Worm (Caenorhabditis elegans): ENCODE data around the gene Y17G9B.11.

The Y17G9B.11 gene

ce11 chrIV:4755929-4756655 lies at the start of gene Y17G9B.11, which contains the start of gene fbxb-77:
Gene Y17G9B.11, plus strand, starts transcription at chrIV:4756605.
Gene fbxb-77, minus strand, starts transcription at chrIV:4756157.
- TF ChIP-seq zag-1 (tag; optimal IDR thresholded peaks at IDR 0.05) (no peak), sma-9 (GFP tag; optimal IDR thresholded peaks at IDR 0.05) (no peak), sma-9 (tag; optimal IDR thresholded peaks at IDR 0.05) (no peak), nhr-237 (tag; optimal IDR thresholded peaks at IDR 0.05) (no peak), lin-39 (tag; optimal IDR thresholded peaks at IDR 0.05) (no peak), ama-1 (optimal IDR thresholded peaks at IDR 0.05) (no peak), fos-1 (tag; optimal IDR thresholded peaks at IDR 0.05) (no peak), ceh-82 (tag; optimal IDR thresholded peaks at IDR 0.05) (no peak), nhr-6 (tag; optimal IDR thresholded peaks at IDR 0.05) (no peak), crh-2 (tag; optimal IDR thresholded peaks at IDR 0.05) (no peak), skn-1 (tag; optimal IDR thresholded peaks at IDR 0.05) (no peak), mab-5 (tag; optimal IDR thresholded peaks at IDR 0.05) (no peak), lin-13 (GFP tag; optimal IDR thresholded peaks at IDR 0.05) (no peak), nhr-10 (tag; optimal IDR thresholded peaks at IDR 0.05) (no peak), C34F6.9 (tag; optimal IDR thresholded peaks at IDR 0.05) (no peak), snpc-4 (tag; optimal IDR thresholded peaks at IDR 0.05) (no peak), nhr-77 (tag; optimal IDR thresholded peaks at IDR 0.05) (no peak), sem-4 (tag; optimal IDR thresholded peaks at IDR 0.05) (no peak)

- TF ChIP-seq sma-3 (GFP tag; optimal IDR thresholded peaks at IDR 0.05) (no peak), nhr-25 (tag; optimal IDR thresholded peaks at IDR 0.05) (no peak), nhr-6 (tag; optimal IDR thresholded peaks at IDR 0.05) (no peak), peb-1 (tag; optimal IDR thresholded peaks at IDR 0.05) (no peak), dmd-4 (tag; optimal IDR thresholded peaks at IDR 0.05) (no peak), nhr-21 (tag; optimal IDR thresholded peaks at IDR 0.05) (no peak), lsy-2 (tag; optimal IDR thresholded peaks at IDR 0.05) (no peak), mdl-1 (tag; optimal IDR thresholded peaks at IDR 0.05) (no peak), ztf-4 (tag; optimal IDR thresholded peaks at IDR 0.05) (no peak), zag-1 (tag; optimal IDR thresholded peaks at IDR 0.05) (no peak), nhr-23 (tag; optimal IDR thresholded peaks at IDR 0.05) (no peak), fos-1 (tag; optimal IDR thresholded peaks at IDR 0.05) (no peak), lin-39 (tag; optimal IDR thresholded peaks at IDR 0.05) (no peak), ztf-11 (tag; optimal IDR thresholded peaks at IDR 0.05) (no peak), egl-27 (tag; optimal IDR thresholded peaks at IDR 0.05) (no peak)
These were observed 45.9 kb upstream of the Y17G9B.11 start, which contains the start of gene cif-1 for ce11 chrIV:4710459-4710858. Gene cif-1, minus strand, starts transcription at chrIV:4710755.

- TF ChIP-seq C34F6.9 (tag; optimal IDR thresholded peaks at IDR 0.05) (peak; percentile 0), unc-55 (GFP tag; optimal IDR thresholded peaks at IDR 0.05) (peak; percentile 5), Y55F3AM.14 (GFP tag; optimal IDR thresholded peaks at IDR 0.05) (no peak), ztf-11 (tag; optimal IDR thresholded peaks at IDR 0.05) (no peak), nhr-11 (tag; optimal IDR thresholded peaks at IDR 0.05) (no peak), gmeb-1 (tag; optimal IDR thresholded peaks at IDR 0.05) (no peak), lin-39 (tag; optimal IDR thresholded peaks at IDR 0.05) (no peak), sma-3 (GFP tag; optimal IDR thresholded peaks at IDR 0.05) (peak; percentile 29), alr-1 (tag; optimal IDR thresholded peaks at IDR 0.05) (no peak), unc-62 (GFP tag; optimal IDR thresholded peaks at IDR 0.05) (no peak), lsy-2 (tag; optimal IDR thresholded peaks at IDR 0.05) (peak in 1 of 2 experiments; percentile 32), nhr-129 (tag; optimal IDR thresholded peaks at IDR 0.05) (no peak), aly-2 (tag; optimal IDR thresholded peaks at IDR 0.05) (no peak), nhr-237 (tag; optimal IDR thresholded peaks at IDR 0.05) (no peak), peb-1 (tag; optimal IDR thresholded peaks at IDR 0.05) (no peak), nhr-77 (tag; optimal IDR thresholded peaks at IDR 0.05) (no peak), lin-13 (GFP tag; optimal IDR thresholded peaks at IDR 0.05) (no peak), unc-39 (tag; optimal IDR thresholded peaks at IDR 0.05) (no peak), nhr-21 (tag; optimal IDR thresholded peaks at IDR 0.05) (no peak), blmp-1 (tag; optimal IDR thresholded peaks at IDR 0.05; ENCODE audit: insufficient read depth) (no peak), ceh-82 (tag; optimal IDR thresholded peaks at IDR 0.05) (no peak), F13H6.1 (tag; optimal IDR thresholded peaks at IDR 0.05) (no peak), mab-5 (tag; optimal IDR thresholded peaks at IDR 0.05) (no peak)
These were observed 44.0 kb upstream of the Y17G9B.11 start, which contains the start of gene yars-2 for ce11 chrIV:4712376-4712775. Gene yars-2, minus strand, starts transcription at chrIV:4712624.
